Fruit fly (Drosophila melanogaster) whole organism, pupa: ENCODE results near the gene CG14568.

Source experiments
- CG13204 ChIP-seq: fragments of 200-800 bp; sonication (Bioruptor generic); optimal IDR thresholded peaks from 2 replicates; lab custom pipeline; 2018; ENCODE audit warnings: missing biosample characterization, mild to moderate bottlenecking, missing genetic modification characterization, moderate library complexity
- CG32121 ChIP-seq: fragments of 200-800 bp; sonication (Bioruptor generic); IDR thresholded peaks from 2 replicates; pipeline ENCODE4 v1.3.6; 2022; ENCODE audit warnings: missing biosample characterization, missing genetic modification characterization
- CG34367 ChIP-seq: fragments of 200-800 bp; sonication (Bioruptor generic); optimal IDR thresholded peaks from 2 replicates; lab custom pipeline; 2018; ENCODE audit warnings: missing biosample characterization, mild to moderate bottlenecking, missing genetic modification characterization
- CG4496 ChIP-seq: fragments of 200-800 bp; sonication (Bioruptor generic); IDR thresholded peaks from 3 replicates; pipeline ENCODE4 v1.3.6; 2022; ENCODE audit warnings: missing biosample characterization, missing genetic modification characterization
- CG8159 ChIP-seq: fragments of 200-800 bp; sonication (Bioruptor generic); optimal IDR thresholded peaks from 3 replicates; lab custom pipeline; 2018; ENCODE audit warnings: missing biosample characterization, mild to moderate bottlenecking, missing genetic modification characterization, moderate library complexity
- D1 ChIP-seq: fragments of 200-800 bp; sonication (Bioruptor generic); optimal IDR thresholded peaks from 2 replicates; lab custom pipeline; 2018; ENCODE audit warnings: missing biosample characterization, mild to moderate bottlenecking, missing genetic modification characterization, moderate library complexity
- EcR ChIP-seq: fragments of 200-800 bp; sonication (Bioruptor generic); optimal IDR thresholded peaks from 3 replicates; lab custom pipeline; 2019; ENCODE audit warnings: missing biosample characterization, missing genetic modification characterization, mild to moderate bottlenecking, moderate library complexity, missing genetic modification reagents
- Pif1A ChIP-seq: fragments of 200-800 bp; sonication (Bioruptor generic); optimal IDR thresholded peaks from 3 replicates; lab custom pipeline; 2016; ENCODE audit warnings: missing biosample characterization, missing genetic modification characterization
- Pif1B ChIP-seq: fragments of 200-800 bp; sonication (Bioruptor generic); optimal IDR thresholded peaks from 3 replicates; lab custom pipeline; 2016; ENCODE audit warnings: missing biosample characterization, missing genetic modification characterization
- Snoo ChIP-seq: fragments of 200-800 bp; sonication (Bioruptor generic); optimal IDR thresholded peaks from 3 replicates; lab custom pipeline; 2017; ENCODE audit warnings: missing biosample characterization, mild to moderate bottlenecking, missing genetic modification characterization, inconsistent platforms
- gl ChIP-seq: fragments of 200-800 bp; sonication (Bioruptor generic); optimal IDR thresholded peaks from 2 replicates; lab custom pipeline; 2018; ENCODE audit warnings: missing biosample characterization, mild to moderate bottlenecking, missing genetic modification characterization
- rn ChIP-seq: fragments of 200-800 bp; sonication (Bioruptor generic); IDR thresholded peaks from 2 replicates; pipeline ENCODE4 v1.3.6; 2022; ENCODE audit warnings: missing biosample characterization, missing genetic modification characterization

DNA sequence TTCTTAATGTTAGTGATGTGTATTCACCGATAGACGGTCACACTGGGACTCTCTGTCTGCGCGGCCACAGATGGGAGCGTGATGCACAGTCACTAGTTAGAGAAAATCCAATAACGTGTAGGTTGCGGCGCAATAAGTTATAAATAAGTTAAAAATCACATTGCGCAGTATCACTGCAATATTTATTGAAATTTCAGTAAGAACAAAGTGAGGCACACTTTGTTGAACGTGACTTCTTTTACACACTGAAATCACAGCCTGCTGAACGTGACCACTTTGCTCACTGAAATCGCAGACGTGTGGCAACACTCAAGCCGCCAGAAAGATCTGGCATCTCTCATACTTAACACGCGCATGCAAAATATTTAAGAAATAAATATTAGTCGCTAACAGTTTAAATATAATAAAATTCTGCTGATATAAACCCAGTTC, 4.7 kb downstream of the CG14568 start, which contains the start of the genes CG11247 and Polr2H:
- TF ChIP-seq D1 (tag; lab: Kevin White, UChicago) (peak; percentile 63), CG32121 (GFP tag; lab: Robert Waterston, UW) (peak; percentile 87), CG4496 (GFP tag; lab: Robert Waterston, UW) (peak; percentile 92), Snoo (peak; percentile 74), CG13204 (GFP tag; lab: Kevin White, UChicago) (no peak), CG34367 (peak; percentile 77), Pif1B (GFP tag; lab: Kevin White, UChicago) (peak; percentile 68), gl (tag; lab: Kevin White, UChicago) (peak; percentile 44), Pif1A (GFP tag; lab: Kevin White, UChicago) (peak; percentile 82), CG8159 (peak; percentile 75), EcR (no peak), rn (GFP tag; lab: Robert Waterston, UW) (peak; percentile 87)
